Worm (Caenorhabditis elegans) whole organism, late embryonic: ENCODE measurements around the gene mrpl-21.

Experiments
- ama-1 ChIP-seq: fragments of 150-350 bp; optimal IDR thresholded peaks from 2 replicates; lab custom pipeline; 2014
- ceh-31 ChIP-seq: sonication (generic microtip); optimal IDR thresholded peaks from 2 replicates; lab custom pipeline; 2016; ENCODE audit warnings: missing genetic modification characterization, missing compliant biosample characterization
- ceh-9 ChIP-seq: sonication (generic microtip); optimal IDR thresholded peaks from 2 replicates; lab custom pipeline; 2016; ENCODE audit warnings: mild to moderate bottlenecking, missing genetic modification characterization, inconsistent platforms, missing compliant biosample characterization
- elt-2 ChIP-seq: sonication (generic microtip); optimal IDR thresholded peaks from 2 replicates; lab custom pipeline; 2016; ENCODE audit warnings: missing genetic modification reagents, missing genetic modification characterization, missing compliant biosample characterization
- fkh-6 ChIP-seq: sonication (generic microtip); optimal IDR thresholded peaks from 2 replicates; lab custom pipeline; 2016; ENCODE audit warnings: missing genetic modification characterization, missing compliant biosample characterization
- madf-2 ChIP-seq: sonication (generic microtip); optimal IDR thresholded peaks from 2 replicates; lab custom pipeline; 2017; ENCODE audit warnings: missing genetic modification characterization, missing compliant biosample characterization
- odd-2 ChIP-seq: sonication (generic microtip); optimal IDR thresholded peaks from 2 replicates; lab custom pipeline; 2017; ENCODE audit warnings: antibody characterized with exemption, mild to moderate bottlenecking, missing genetic modification characterization, missing compliant biosample characterization
- pag-3 ChIP-seq: sonication (generic microtip); optimal IDR thresholded peaks from 2 replicates; lab custom pipeline; 2016; ENCODE audit warnings: missing compliant biosample characterization, missing genetic modification characterization, borderline replicate concordance
- pha-2 ChIP-seq: sonication (generic microtip); optimal IDR thresholded peaks from 2 replicates; lab custom pipeline; 2017; ENCODE audit warnings: mild to moderate bottlenecking, missing genetic modification characterization, missing compliant biosample characterization
- pqm-1 ChIP-seq: sonication (generic microtip); optimal IDR thresholded peaks from 2 replicates; lab custom pipeline; 2016; ENCODE audit warnings: missing genetic modification characterization, missing compliant biosample characterization
- unc-55 ChIP-seq: sonication (generic microtip); optimal IDR thresholded peaks from 2 replicates; lab custom pipeline; 2017; ENCODE audit warnings: missing biosample characterization, missing genetic modification reagents, missing genetic modification characterization

DNA sequence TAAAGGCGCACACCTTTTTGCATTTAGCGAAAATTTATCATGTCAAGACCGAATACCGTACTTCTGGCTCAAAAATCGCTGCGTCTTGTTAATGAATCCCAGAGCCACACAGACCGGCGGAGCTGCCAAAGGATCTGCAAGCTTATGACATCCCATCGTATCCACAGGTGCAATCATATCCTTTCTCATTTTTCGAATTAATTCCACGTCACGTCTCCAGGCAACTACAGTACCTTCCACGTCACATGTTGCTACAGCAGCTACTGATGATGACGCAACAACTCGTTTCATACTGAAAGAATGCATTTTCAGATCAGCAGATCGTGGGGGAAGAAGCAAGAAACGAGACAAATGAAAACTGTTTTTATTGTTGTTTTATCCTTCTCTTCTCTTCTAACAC is 49.7 kb upstream of the mrpl-21 start, which contains the start of gene R10E4.6:
- TF ChIP-seq fkh-6 (tag; lab: Kevin White, UChicago) (no peak), pha-2 (tag; lab: Kevin White, UChicago) (no peak), ama-1 (lab: Kevin White, UChicago) (no peak), ceh-31 (tag; lab: Kevin White, UChicago) (no peak), madf-2 (no peak), ceh-9 (tag; lab: Kevin White, UChicago) (no peak), unc-55 (no peak), pag-3 (tag; lab: Kevin White, UChicago) (no peak), pqm-1 (no peak), elt-2 (no peak), odd-2 (tag; lab: Kevin White, UChicago) (no peak)
